Worm (Caenorhabditis elegans) whole organism, young adult: ENCODE data around the gene npr-11.

Experiments
- F57C9.4 ChIP-seq: sonication (generic microtip); optimal IDR thresholded peaks from 2 replicates; lab custom pipeline; 2017; ENCODE audit warnings: mild to moderate bottlenecking, missing genetic modification characterization, missing compliant biosample characterization
- Y56A3A.18 ChIP-seq: fragments of 200-800 bp; sonication (Bioruptor generic); IDR thresholded peaks from 2 replicates; pipeline ENCODE4 v1.3.6; 2022; ENCODE audit warnings: missing genetic modification reagents, missing genetic modification characterization, missing compliant biosample characterization

- TF ChIP-seq Y56A3A.18 (GFP tag; lab: Robert Waterston, UW), result no peak
- no peak for TF ChIP-seq F57C9.4 (tag; lab: Kevin White, UChicago)
Measured at ce11 chrX:1295713-1296112, 40.3 kb upstream of the npr-11 start.
